Worm (Caenorhabditis elegans): ENCODE results near the gene snt-3.

DNA sequence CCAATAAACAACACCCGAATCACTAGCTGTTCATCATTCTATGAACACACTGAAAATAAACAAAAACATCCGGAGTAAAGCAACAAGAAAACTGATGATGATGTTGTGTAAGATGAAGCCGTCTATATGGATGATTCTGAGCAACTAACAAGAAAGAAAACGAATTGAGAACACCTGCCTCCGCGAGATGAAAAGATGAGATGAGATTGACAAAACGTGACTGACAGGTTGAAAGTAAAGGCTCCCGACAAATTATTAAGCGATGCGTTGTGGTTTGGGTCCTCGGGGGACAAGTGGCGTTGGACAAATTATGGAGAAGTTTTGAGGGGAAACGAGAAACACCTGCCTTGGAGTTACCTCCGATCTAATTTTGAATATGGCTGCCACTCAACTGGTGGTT is 44.7 kb downstream of the snt-3 start:
- TF ChIP-seq tab-1 (GFP tag; IDR thresholded peaks at IDR 0.05), result no peak
- no peak for TF ChIP-seq cog-1 (tag; optimal IDR thresholded peaks at IDR 0.05)
- TF ChIP-seq med-1 (GFP tag; optimal IDR thresholded peaks at IDR 0.05; ENCODE audit: insufficient read depth), result no peak
- no peak for TF ChIP-seq ref-1 (GFP tag; conservative IDR thresholded peaks at IDR 0.05)
- TF ChIP-seq flt-1 (GFP tag; IDR thresholded peaks at IDR 0.05), result no peak
- TF ChIP-seq T22C8.4 (GFP tag; IDR thresholded peaks at IDR 0.05), result no peak
- no peak for TF ChIP-seq ztf-23 (GFP tag; IDR thresholded peaks at IDR 0.05)
